Worm (Caenorhabditis elegans) whole organism, midembryonic: ENCODE results near the gene B0281.3.

Source experiments
- T22C8.4 ChIP-seq: fragments of 200-800 bp; sonication (Bioruptor generic); IDR thresholded peaks from 2 replicates; pipeline ENCODE4 v1.3.6; 2022; ENCODE audit warnings: missing genetic modification characterization, missing compliant biosample characterization
- flt-1 ChIP-seq: fragments of 200-800 bp; sonication (Bioruptor generic); IDR thresholded peaks from 2 replicates; pipeline ENCODE4 v1.3.6; 2022; ENCODE audit warnings: missing genetic modification characterization, missing compliant biosample characterization
- klf-2 ChIP-seq: fragments of 200-800 bp; sonication (Bioruptor generic); conservative IDR thresholded peaks from 2 replicates; pipeline ENCODE4 v1.3.6; 2022; ENCODE audit warnings: missing genetic modification reagents, missing genetic modification characterization, missing compliant biosample characterization
- med-1 ChIP-seq: sonication (generic microtip); optimal IDR thresholded peaks from 2 replicates; lab custom pipeline; 2017; ENCODE audit warnings: missing genetic modification characterization, mild to moderate bottlenecking, missing compliant biosample characterization, antibody characterized with exemption, missing genetic modification reagents; ENCODE audit not compliant: insufficient read depth
- ref-1 ChIP-seq: fragments of 200-800 bp; sonication (Bioruptor generic); conservative IDR thresholded peaks from 2 replicates; pipeline ENCODE4 v1.3.6; 2022; ENCODE audit warnings: missing genetic modification reagents, missing genetic modification characterization, missing compliant biosample characterization
- tab-1 ChIP-seq: fragments of 200-800 bp; sonication (Bioruptor generic); IDR thresholded peaks from 2 replicates; pipeline ENCODE4 v1.3.6; 2022; ENCODE audit warnings: missing genetic modification characterization, missing compliant biosample characterization
- ztf-29 ChIP-seq: fragments of 200-800 bp; sonication (Bioruptor generic); IDR thresholded peaks from 2 replicates; pipeline ENCODE4 v1.3.6; 2022; ENCODE audit warnings: missing genetic modification reagents, missing genetic modification characterization, missing compliant biosample characterization

- TF ChIP-seq med-1, result no peak
- no peak for TF ChIP-seq tab-1
- TF ChIP-seq klf-2 (GFP tag; lab: Robert Waterston, UW), result no peak
- TF ChIP-seq flt-1 (GFP tag; lab: Robert Waterston, UW), result no peak
- TF ChIP-seq T22C8.4 (GFP tag; lab: Robert Waterston, UW), result no peak
- TF ChIP-seq ref-1, result no peak
- TF ChIP-seq ztf-29 (GFP tag; lab: Robert Waterston, UW), result no peak
Measured at ce11 chrII:2273750-2274149, 33.1 kb upstream of the B0281.3 start.
